Fruit fly (Drosophila melanogaster): ENCODE data around the gene JMJD7.

The JMJD7 gene

DNA sequence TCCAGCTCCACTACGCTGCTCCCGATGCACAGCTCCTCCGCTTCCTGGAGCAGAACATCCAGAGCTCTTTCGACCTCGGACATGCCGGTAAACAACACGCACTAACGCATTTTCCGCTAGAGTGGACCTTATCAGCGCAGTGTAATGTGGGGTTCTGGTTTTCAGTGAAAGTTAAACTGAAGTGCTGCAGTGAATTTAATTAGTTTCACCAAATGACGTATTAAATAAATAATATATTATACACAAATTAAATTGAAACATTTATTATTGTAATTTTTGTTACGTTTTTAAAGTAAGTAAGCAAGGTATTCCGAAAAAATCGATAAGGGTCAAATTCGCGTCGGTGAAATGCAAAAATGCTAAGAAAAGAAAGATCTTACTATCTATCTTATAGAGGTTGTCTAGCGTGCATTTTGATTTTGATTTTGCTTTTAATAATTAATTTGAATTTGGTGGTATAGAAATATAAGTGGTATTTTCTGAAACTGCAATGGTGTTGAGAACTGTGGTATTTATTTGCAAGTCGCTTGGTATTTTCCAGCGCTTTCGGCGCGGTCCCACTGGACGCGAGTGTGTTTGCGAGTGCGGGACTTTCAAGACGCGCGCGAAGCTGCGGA, at the start of gene JMJD7, which contains the start of gene CG10738 (continued):
- TF ChIP-seq nerfin-2 (GFP tag; IDR thresholded peaks at IDR 0.05; ENCODE audit: partially characterized antibody) (no peak), CG2712 (tag; optimal IDR thresholded peaks at IDR 0.05) (peak; percentile 64), br (optimal IDR thresholded peaks at IDR 0.05) (no peak), ab (GFP tag; optimal IDR thresholded peaks at IDR 0.05) (no peak), Dref (GFP tag; IDR thresholded peaks at IDR 0.05) (no peak; the same call in 1 of the 2 replicates), CG43689 (GFP tag; IDR thresholded peaks at IDR 0.05) (no peak), esg (GFP tag; conservative IDR thresholded peaks at IDR 0.05) (peak; percentile 72), prd (optimal IDR thresholded peaks at IDR 0.05) (no peak), prd (GFP tag; IDR thresholded peaks at IDR 0.05) (peak; percentile 64), CG7963 (GFP tag; IDR thresholded peaks at IDR 0.05; ENCODE audit: partially characterized antibody) (no peak), ind (GFP tag; optimal IDR thresholded peaks at IDR 0.05) (peak; percentile 68), dati (GFP tag; IDR thresholded peaks at IDR 0.05) (peak; percentile 66; the same call in 1 of the 2 replicates), ato (GFP tag; IDR thresholded peaks at IDR 0.05; ENCODE audit: partially characterized antibody) (no peak), CG3995 (GFP tag; optimal IDR thresholded peaks at IDR 0.05) (no peak), CoRest (tag; optimal IDR thresholded peaks at IDR 0.05) (peak; percentile 20), Fer1 (GFP tag; optimal IDR thresholded peaks at IDR 0.05) (peak; percentile 82), sim (GFP tag; IDR thresholded peaks at IDR 0.05) (no peak), Dbx (GFP tag; IDR thresholded peaks at IDR 0.05) (peak; percentile 76; the same call in 2 of the 3 replicates), CG2199 (GFP tag; IDR thresholded peaks at IDR 0.05) (0 out of 3 replicates have a peak, but pooled peaks have one; percentile 59), so (GFP tag; IDR thresholded peaks at IDR 0.05) (peak; percentile 58; the same call in 1 of the 3 replicates), HLH54F (GFP tag; optimal IDR thresholded peaks at IDR 0.05) (no peak), tin (GFP tag; optimal IDR thresholded peaks at IDR 0.05) (peak; percentile 87), CG34422 (GFP tag; IDR thresholded peaks at IDR 0.05) (peak; percentile 79), CG3281 (GFP tag; optimal IDR thresholded peaks at IDR 0.05) (peak; percentile 82), CG12659 (GFP tag; optimal IDR thresholded peaks at IDR 0.05) (peak; percentile 18), bsh (GFP tag; optimal IDR thresholded peaks at IDR 0.05) (peak in 1 of 2 experiments; percentile 13), CG11093 (GFP tag; IDR thresholded peaks at IDR 0.05) (peak; percentile 42; the same call in 2 of the 3 replicates), unc-4 (GFP tag; IDR thresholded peaks at IDR 0.05; ENCODE audit: partially characterized antibody) (no peak), toy (GFP tag; IDR thresholded peaks at IDR 0.05) (peak; percentile 25; the same call in 1 of the 2 replicates), tll (GFP tag; optimal IDR thresholded peaks at IDR 0.05) (no peak), Oli (tag; optimal IDR thresholded peaks at IDR 0.05) (no peak), CG17359 (tag; optimal IDR thresholded peaks at IDR 0.05) (peak; percentile 56), B-H1 (GFP tag; IDR thresholded peaks at IDR 0.05) (peak; percentile 56; the same call in 2 of the 3 replicates), CG12155 (GFP tag; optimal IDR thresholded peaks at IDR 0.05) (peak; percentile 9), Lhr (GFP tag; optimal IDR thresholded peaks at IDR 0.05) (no peak), grau (tag; optimal IDR thresholded peaks at IDR 0.05) (peak; percentile 30), emc (GFP tag; optimal IDR thresholded peaks at IDR 0.05) (no peak), fu2 (GFP tag; optimal IDR thresholded peaks at IDR 0.05) (no peak), CG4404 (GFP tag; IDR thresholded peaks at IDR 0.05) (no peak), CG4707 (GFP tag; optimal IDR thresholded peaks at IDR 0.05) (no peak), jing (GFP tag; optimal IDR thresholded peaks at IDR 0.05) (no peak), CkIIα-i1 (GFP tag; IDR thresholded peaks at IDR 0.05) (no peak), nerfin-1 (tag; optimal IDR thresholded peaks at IDR 0.05) (no peak), CG17328 (GFP tag; IDR thresholded peaks at IDR 0.05) (peak; percentile 62), YL-1 (GFP tag; optimal IDR thresholded peaks at IDR 0.05) (no peak), CG4328 (GFP tag; optimal IDR thresholded peaks at IDR 0.05) (peak; percentile 56), tap (tag; optimal IDR thresholded peaks at IDR 0.05) (peak; percentile 68), Ssrp (tag; optimal IDR thresholded peaks at IDR 0.05) (no peak), CG1792 (GFP tag; optimal IDR thresholded peaks at IDR 0.05) (no peak), HHEX (GFP tag; optimal IDR thresholded peaks at IDR 0.05) (peak; percentile 23)

Data from whole organism, embryonic.